Fruit fly (Drosophila melanogaster): ENCODE data around the gene cwo.

The cwo gene

dm6 chr3R:10389877-10390468 lies 1.9 kb downstream of the cwo start:
- no peak for TF ChIP-seq GATAd (GFP tag; optimal IDR thresholded peaks at IDR 0.05)

- TF ChIP-seq dsf (GFP tag; optimal IDR thresholded peaks at IDR 0.05; ENCODE audit: borderline replicate concordance) (no peak), CG32264 (GFP tag; optimal IDR thresholded peaks at IDR 0.05) (peak; percentile 55), N (GFP tag; optimal IDR thresholded peaks at IDR 0.05) (no peak), ey (GFP tag; optimal IDR thresholded peaks at IDR 0.05) (peak; percentile 7), pan (optimal IDR thresholded peaks at IDR 0.05) (no peak), Sp1 (GFP tag; optimal IDR thresholded peaks at IDR 0.05) (peak; percentile 28), Jra (GFP tag; optimal IDR thresholded peaks at IDR 0.05) (peak; percentile 53), sage (GFP tag; optimal IDR thresholded peaks at IDR 0.05) (peak; percentile 71), psq (GFP tag; optimal IDR thresholded peaks at IDR 0.05) (peak; percentile 36), brk (GFP tag; optimal IDR thresholded peaks at IDR 0.05) (peak; percentile 67), CrebA (GFP tag; optimal IDR thresholded peaks at IDR 0.05; ENCODE audit: borderline replicate concordance) (peak; percentile 45), fru (GFP tag; optimal IDR thresholded peaks at IDR 0.05) (peak; percentile 39), Hr83 (GFP tag; optimal IDR thresholded peaks at IDR 0.05; ENCODE audit: poor library complexity, severe bottlenecking) (peak; percentile 88), rgr (GFP tag; optimal IDR thresholded peaks at IDR 0.05) (peak; percentile 56), Dfd (GFP tag; optimal IDR thresholded peaks at IDR 0.05) (no peak), Abd-B (GFP tag; optimal IDR thresholded peaks at IDR 0.05) (no peak), Rel (GFP tag; optimal IDR thresholded peaks at IDR 0.05) (peak; percentile 42), Rel (tag; optimal IDR thresholded peaks at IDR 0.05) (peak; percentile 78), HLH106 (tag; optimal IDR thresholded peaks at IDR 0.05) (peak; percentile 23), h (GFP tag; optimal IDR thresholded peaks at IDR 0.05) (peak; percentile 87), OdsH (GFP tag; optimal IDR thresholded peaks at IDR 0.05) (peak; percentile 58), Myc (optimal IDR thresholded peaks at IDR 0.05) (no peak), CG9705 (GFP tag; optimal IDR thresholded peaks at IDR 0.05) (peak; percentile 32), Mio (GFP tag; optimal IDR thresholded peaks at IDR 0.05) (no peak), br (GFP tag; optimal IDR thresholded peaks at IDR 0.05) (peak; percentile 73), usp (GFP tag; optimal IDR thresholded peaks at IDR 0.05) (no peak), foxo (GFP tag; optimal IDR thresholded peaks at IDR 0.05) (peak in 1 of 2 experiments; percentile 34), Hnf4 (GFP tag; optimal IDR thresholded peaks at IDR 0.05) (peak; percentile 64), tai (GFP tag; optimal IDR thresholded peaks at IDR 0.05) (peak; percentile 49)
These were observed 2.9 kb downstream of the cwo start for dm6 chr3R:10390914-10391377.

- peak; percentile 6 for TF ChIP-seq Sp1 (GFP tag; optimal IDR thresholded peaks at IDR 0.05)
- no peak for TF ChIP-seq rgr (GFP tag; optimal IDR thresholded peaks at IDR 0.05)
- TF ChIP-seq sv (GFP tag; optimal IDR thresholded peaks at IDR 0.05): no peak
- TF ChIP-seq br (GFP tag; optimal IDR thresholded peaks at IDR 0.05): peak; percentile 42
- no peak for TF ChIP-seq Rel (GFP tag; optimal IDR thresholded peaks at IDR 0.05)
- peak; percentile 97 for TF ChIP-seq Rel (tag; optimal IDR thresholded peaks at IDR 0.05)
- TF ChIP-seq h (GFP tag; optimal IDR thresholded peaks at IDR 0.05): peak; percentile 14
- TF ChIP-seq dsf (GFP tag; optimal IDR thresholded peaks at IDR 0.05; ENCODE audit: borderline replicate concordance): no peak
These were observed 3.9 kb downstream of the cwo start for dm6 chr3R:10391863-10392538.

dm6 chr3R:10392539-10392919 lies 4.5 kb downstream of the cwo start:
- TF ChIP-seq h (GFP tag; optimal IDR thresholded peaks at IDR 0.05): no peak
- TF ChIP-seq Vsx2 (GFP tag; optimal IDR thresholded peaks at IDR 0.05; ENCODE audit: partially characterized antibody): no peak
- no peak for TF ChIP-seq Rel (GFP tag; optimal IDR thresholded peaks at IDR 0.05)
- TF ChIP-seq Rel (tag; optimal IDR thresholded peaks at IDR 0.05): peak; percentile 38
- TF ChIP-seq Hr83 (GFP tag; optimal IDR thresholded peaks at IDR 0.05; ENCODE audit: poor library complexity, severe bottlenecking): peak; percentile 16

All from whole organism, wandering third instar larva.